Worm (Caenorhabditis elegans) whole organism, mixed stage, embryonic: ENCODE measurements around the gene srz-25.

ENCODE experiments used
- bed-3 ChIP-seq: fragments of 200-800 bp; sonication (Bioruptor generic); optimal IDR thresholded peaks from 3 replicates; lab custom pipeline; 2018; ENCODE audit warnings: mild to moderate bottlenecking, missing genetic modification characterization, moderate library complexity, missing compliant biosample characterization
- blmp-1 ChIP-seq: fragments of 150-350 bp; optimal IDR thresholded peaks from 2 replicates; lab custom pipeline; 2014; ENCODE audit warnings: missing biosample characterization, missing genetic modification characterization
- ceh-39 ChIP-seq: fragments of 150-350 bp; optimal IDR thresholded peaks from 2 replicates; lab custom pipeline; 2014; ENCODE audit warnings: missing biosample characterization, missing genetic modification characterization
- ceh-43 ChIP-seq: fragments of 200-800 bp; sonication (Bioruptor generic); optimal IDR thresholded peaks from 2 replicates; lab custom pipeline; 2018; ENCODE audit warnings: mild to moderate bottlenecking, missing genetic modification characterization, moderate library complexity, missing compliant biosample characterization
- ceh-83 ChIP-seq: fragments of 200-800 bp; sonication (Bioruptor generic); optimal IDR thresholded peaks from 2 replicates; lab custom pipeline; 2018; ENCODE audit warnings: mild to moderate bottlenecking, missing genetic modification characterization, missing compliant biosample characterization
- ces-1 ChIP-seq: fragments of 150-350 bp; optimal IDR thresholded peaks from 2 replicates; lab custom pipeline; 2014; ENCODE audit warnings: missing biosample characterization, missing genetic modification reagents, missing genetic modification characterization
- cnd-1 ChIP-seq: fragments of 200-800 bp; sonication (Bioruptor generic); optimal IDR thresholded peaks from 2 replicates; lab custom pipeline; 2018; ENCODE audit warnings: mild to moderate bottlenecking, missing genetic modification characterization, missing compliant biosample characterization
- drap-1 ChIP-seq: fragments of 200-800 bp; sonication (Bioruptor generic); optimal IDR thresholded peaks from 3 replicates; lab custom pipeline; 2018; ENCODE audit warnings: mild to moderate bottlenecking, missing genetic modification characterization, missing compliant biosample characterization
- elt-1 ChIP-seq: sonication (generic microtip); optimal IDR thresholded peaks from 2 replicates; lab custom pipeline; 2017; ENCODE audit warnings: missing genetic modification characterization, mild to moderate bottlenecking, missing compliant biosample characterization, antibody characterized with exemption, moderate library complexity, borderline replicate concordance; ENCODE audit not compliant: insufficient read depth
- elt-3 ChIP-seq: fragments of 150-350 bp; optimal IDR thresholded peaks from 2 replicates; lab custom pipeline; 2014; ENCODE audit warnings: missing biosample characterization, missing genetic modification characterization
- flh-1 ChIP-seq: fragments of 200-800 bp; sonication (Bioruptor generic); optimal IDR thresholded peaks from 2 replicates; lab custom pipeline; 2018; ENCODE audit warnings: mild to moderate bottlenecking, missing genetic modification characterization, moderate library complexity, missing compliant biosample characterization
- ham-2 ChIP-seq: fragments of 200-800 bp; sonication (Bioruptor generic); optimal IDR thresholded peaks from 2 replicates; lab custom pipeline; 2018; ENCODE audit warnings: mild to moderate bottlenecking, missing genetic modification characterization, missing compliant biosample characterization
- hlh-1 ChIP-seq: fragments of 150-350 bp; optimal IDR thresholded peaks from 2 replicates; lab custom pipeline; 2014; ENCODE audit warnings: missing biosample characterization, missing genetic modification reagents, missing genetic modification characterization
- lin-13 ChIP-seq: fragments of 150-350 bp; optimal IDR thresholded peaks from 2 replicates; lab custom pipeline; 2014; ENCODE audit warnings: missing biosample characterization, missing genetic modification characterization
- lin-32 ChIP-seq: fragments of 200-800 bp; sonication (Bioruptor generic); optimal IDR thresholded peaks from 2 replicates; lab custom pipeline; 2018; ENCODE audit warnings: mild to moderate bottlenecking, missing genetic modification characterization, missing compliant biosample characterization
- lsy-2 ChIP-seq: fragments of 150-350 bp; optimal IDR thresholded peaks from 2 replicates; lab custom pipeline; 2014; ENCODE audit warnings: missing biosample characterization, missing genetic modification characterization
- mep-1 ChIP-seq: fragments of 150-350 bp; optimal IDR thresholded peaks from 2 replicates; lab custom pipeline; 2017; ENCODE audit warnings: missing biosample characterization, missing genetic modification reagents, missing genetic modification characterization, inconsistent platforms
- mls-2 ChIP-seq: sonication (generic microtip); optimal IDR thresholded peaks from 2 replicates; lab custom pipeline; 2016; ENCODE audit warnings: mild to moderate bottlenecking, missing genetic modification characterization, moderate library complexity, missing compliant biosample characterization
- nhr-12 ChIP-seq: fragments of 150-350 bp; optimal IDR thresholded peaks from 2 replicates; lab custom pipeline; 2014; ENCODE audit warnings: missing biosample characterization, missing genetic modification characterization
- nhr-2 ChIP-seq: fragments of 150-350 bp; optimal IDR thresholded peaks from 2 replicates; lab custom pipeline; 2014; ENCODE audit warnings: missing biosample characterization, missing genetic modification characterization
- nhr-237 ChIP-seq: fragments of 150-350 bp; optimal IDR thresholded peaks from 2 replicates; lab custom pipeline; 2014; ENCODE audit warnings: missing biosample characterization, missing genetic modification characterization
- nhr-76 ChIP-seq: sonication (generic microtip); optimal IDR thresholded peaks from 2 replicates; lab custom pipeline; 2017; ENCODE audit warnings: missing biosample characterization, missing genetic modification characterization
- pha-4 ChIP-seq: fragments of 150-350 bp; optimal IDR thresholded peaks from 2 replicates; lab custom pipeline; 2018; ENCODE audit warnings: missing biosample characterization, missing genetic modification reagents, missing genetic modification characterization
- sem-2 ChIP-seq: fragments of 200-800 bp; sonication (Bioruptor generic); optimal IDR thresholded peaks from 2 replicates; lab custom pipeline; 2018; ENCODE audit warnings: mild to moderate bottlenecking, missing genetic modification characterization, missing compliant biosample characterization
- snpc-4 ChIP-seq: fragments of 150-350 bp; optimal IDR thresholded peaks from 2 replicates; lab custom pipeline; 2014; ENCODE audit warnings: missing biosample characterization, missing genetic modification characterization
- sptf-1 ChIP-seq: sonication (generic microtip); optimal IDR thresholded peaks from 2 replicates; lab custom pipeline; 2017; ENCODE audit warnings: mild to moderate bottlenecking, missing genetic modification characterization, moderate library complexity, missing compliant biosample characterization
- tbx-8 ChIP-seq: fragments of 200-800 bp; sonication (Bioruptor generic); optimal IDR thresholded peaks from 2 replicates; lab custom pipeline; 2018; ENCODE audit warnings: mild to moderate bottlenecking, missing genetic modification characterization, moderate library complexity, missing compliant biosample characterization
- unc-120 ChIP-seq: sonication (generic microtip); optimal IDR thresholded peaks from 2 replicates; lab custom pipeline; 2017; ENCODE audit warnings: missing genetic modification characterization, missing compliant biosample characterization; ENCODE audit not compliant: poor library complexity, severe bottlenecking
- unc-39 ChIP-seq: fragments of 150-350 bp; optimal IDR thresholded peaks from 2 replicates; lab custom pipeline; 2014; ENCODE audit warnings: missing biosample characterization, missing genetic modification characterization
- unc-62 ChIP-seq: fragments of 150-350 bp; optimal IDR thresholded peaks from 2 replicates; lab custom pipeline; 2014; ENCODE audit warnings: missing biosample characterization, missing genetic modification reagents, missing genetic modification characterization
- zip-8 ChIP-seq: fragments of 150-350 bp; optimal IDR thresholded peaks from 2 replicates; lab custom pipeline; 2014; ENCODE audit warnings: missing biosample characterization, missing genetic modification characterization
- ztf-11 ChIP-seq: fragments of 150-350 bp; optimal IDR thresholded peaks from 2 replicates; lab custom pipeline; 2014; ENCODE audit warnings: missing biosample characterization, missing genetic modification characterization

srz-25 gene

DNA sequence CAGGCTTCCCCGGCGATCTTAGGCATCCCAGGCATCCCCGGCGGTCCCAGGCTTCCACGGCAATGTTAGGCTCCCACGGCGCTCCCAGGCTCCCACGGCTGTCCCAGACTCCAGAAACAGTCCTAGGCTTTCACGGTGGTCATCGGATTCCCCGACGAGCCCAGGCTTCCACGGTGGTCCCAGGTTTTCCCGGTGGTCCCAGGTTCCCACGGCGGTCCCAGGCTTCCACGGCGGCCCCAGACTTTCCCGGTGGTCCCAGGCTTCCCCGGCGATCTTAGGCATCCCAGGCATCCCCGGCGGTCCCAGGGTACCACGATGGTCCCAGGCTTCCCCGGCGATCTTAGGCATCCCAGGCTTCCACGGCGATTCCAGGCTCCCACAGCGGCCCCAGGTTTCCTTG lies 8.2 kb downstream of the srz-25 start:
- TF ChIP-seq snpc-4 (tag; lab: Kevin White, UChicago), result no peak
- TF ChIP-seq tbx-8 (GFP tag; lab: Kevin White, UChicago), result no peak
- TF ChIP-seq lin-13, result no peak
- TF ChIP-seq elt-3 (tag; lab: Kevin White, UChicago), result no peak
- TF ChIP-seq elt-1 (tag; lab: Kevin White, UChicago), result no peak
- no peak for TF ChIP-seq ham-2 (GFP tag; lab: Kevin White, UChicago)
- TF ChIP-seq nhr-76, result no peak
- no peak for TF ChIP-seq sptf-1
- TF ChIP-seq ces-1, result no peak

DNA sequence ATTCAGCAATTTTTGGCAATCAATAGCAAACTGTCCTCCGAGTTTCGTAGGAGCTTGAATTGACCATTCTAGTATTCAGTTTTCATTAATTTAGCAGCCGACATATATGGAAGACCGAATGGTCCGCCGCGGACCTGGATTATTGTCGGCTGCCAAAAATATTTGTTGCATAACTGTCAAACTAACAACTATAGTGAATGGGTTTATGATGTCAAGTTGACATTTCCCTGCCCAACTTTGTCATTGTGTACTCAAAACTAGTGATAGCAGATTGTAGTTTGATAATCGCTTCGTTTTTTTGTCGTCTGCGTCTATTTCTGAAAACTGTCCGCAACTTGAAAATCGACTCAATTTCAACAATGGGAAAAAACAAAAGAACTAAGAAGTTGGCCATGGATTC lies 9.0 kb downstream of the srz-25 start, which contains the start of gene fbxa-176:
Gene fbxa-176, plus strand, starts transcription at position 314 of the 400 bp plus-strand sequence.
- TF ChIP-seq sptf-1 (no peak), lin-32 (no peak), unc-39 (tag; lab: Kevin White, UChicago) (no peak), bed-3 (GFP tag; lab: Kevin White, UChicago) (no peak), ztf-11 (tag; lab: Kevin White, UChicago) (no peak), drap-1 (GFP tag; lab: Kevin White, UChicago) (no peak), nhr-76 (no peak), ham-2 (GFP tag; lab: Kevin White, UChicago) (no peak), zip-8 (tag; lab: Kevin White, UChicago) (no peak), mls-2 (tag; lab: Kevin White, UChicago) (no peak), lin-13 (no peak), nhr-237 (tag; lab: Kevin White, UChicago) (no peak), flh-1 (GFP tag; lab: Kevin White, UChicago) (no peak), mep-1 (tag; lab: Kevin White, UChicago) (no peak), ces-1 (no peak), ceh-39 (tag; lab: Kevin White, UChicago) (no peak), nhr-12 (tag; lab: Kevin White, UChicago) (no peak)

DNA sequence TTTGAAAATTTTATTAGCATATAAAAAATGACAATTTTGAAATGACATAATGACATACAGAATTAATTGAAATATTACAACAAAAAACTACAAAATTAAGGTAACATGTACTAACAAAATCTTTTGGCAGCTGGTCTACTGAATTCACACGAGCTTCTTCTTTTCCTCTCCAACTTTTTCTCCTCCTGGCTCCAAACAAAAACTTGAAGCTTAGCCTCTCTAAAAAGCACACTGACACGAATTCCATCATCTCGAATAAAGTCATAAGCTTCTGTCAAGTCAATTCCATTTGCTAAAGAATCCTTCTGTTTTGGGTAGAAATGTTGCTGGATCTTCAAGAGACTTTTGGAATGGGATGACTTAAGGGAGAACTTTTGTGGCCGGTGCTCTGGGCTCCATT lies 11.0 kb downstream of the srz-25 start:
- TF ChIP-seq snpc-4 (tag; lab: Kevin White, UChicago) (no peak), hlh-1 (tag; lab: Kevin White, UChicago) (no peak)

DNA sequence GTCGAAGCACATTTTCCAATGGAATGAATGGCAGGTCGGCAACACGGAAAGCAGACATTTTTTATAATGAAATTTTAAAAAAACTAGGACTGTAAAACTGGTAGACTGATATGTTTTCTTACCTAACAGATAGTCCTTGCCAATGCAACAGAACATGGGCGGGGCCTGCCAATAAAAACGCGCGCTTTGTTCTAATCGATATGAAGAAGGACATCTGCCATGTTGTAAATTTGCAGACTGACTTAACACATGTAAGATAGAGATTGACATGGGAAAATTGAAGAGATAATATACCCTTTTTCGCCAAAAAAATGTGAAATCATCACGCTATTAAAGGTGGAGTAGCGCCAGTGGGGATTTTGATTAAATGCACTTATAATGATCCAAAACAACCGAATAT lies 12.4 kb downstream of the srz-25 start, which contains the start of gene C38D9.8:
Gene C38D9.8, minus strand, starts transcription at position 101 of the 400 bp plus-strand sequence.
- TF ChIP-seq ztf-11 (tag; lab: Kevin White, UChicago), result no peak
- TF ChIP-seq unc-39 (tag; lab: Kevin White, UChicago), result no peak
- TF ChIP-seq nhr-2 (tag; lab: Kevin White, UChicago), result no peak
- no peak for TF ChIP-seq mls-2 (tag; lab: Kevin White, UChicago)
- no peak for TF ChIP-seq nhr-76
- TF ChIP-seq ces-1, result no peak
- TF ChIP-seq ham-2 (GFP tag; lab: Kevin White, UChicago), result no peak
- TF ChIP-seq cnd-1 (tag; lab: Kevin White, UChicago), result no peak

DNA sequence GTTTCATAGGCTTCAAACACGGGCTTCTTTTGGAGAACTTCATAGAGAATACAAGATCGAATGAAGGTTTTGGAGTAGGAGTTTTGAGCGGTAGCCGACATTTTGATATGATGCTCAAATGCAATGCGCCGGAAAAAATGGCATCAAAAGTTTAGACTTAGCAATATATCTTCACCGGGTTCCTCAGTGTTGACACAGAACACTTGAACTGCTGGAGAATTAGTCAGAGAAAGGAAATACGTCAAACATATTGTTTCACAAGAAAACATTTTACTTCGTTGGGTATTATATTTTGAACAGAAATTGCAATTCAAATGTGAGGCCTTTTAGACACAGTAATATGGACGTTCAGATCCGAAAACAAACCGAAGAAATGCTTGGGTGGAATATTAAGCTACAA lies 18.0 kb downstream of the srz-25 start, which contains the start of gene fbxa-174:
Gene fbxa-174, minus strand, starts transcription at position 101 of the 400 bp plus-strand sequence.
- no peak for TF ChIP-seq ceh-83 (GFP tag; lab: Kevin White, UChicago)
- no peak for TF ChIP-seq nhr-12 (tag; lab: Kevin White, UChicago)
- no peak for TF ChIP-seq pha-4 (tag; lab: Kevin White, UChicago)
- TF ChIP-seq unc-120 (tag; lab: Kevin White, UChicago), result no peak
- no peak for TF ChIP-seq zip-8 (tag; lab: Kevin White, UChicago)
- no peak for TF ChIP-seq ham-2 (GFP tag; lab: Kevin White, UChicago)
- TF ChIP-seq cnd-1 (tag; lab: Kevin White, UChicago), result no peak
- no peak for TF ChIP-seq flh-1 (GFP tag; lab: Kevin White, UChicago)
- TF ChIP-seq drap-1 (GFP tag; lab: Kevin White, UChicago), result no peak
- TF ChIP-seq snpc-4 (tag; lab: Kevin White, UChicago), result no peak

DNA sequence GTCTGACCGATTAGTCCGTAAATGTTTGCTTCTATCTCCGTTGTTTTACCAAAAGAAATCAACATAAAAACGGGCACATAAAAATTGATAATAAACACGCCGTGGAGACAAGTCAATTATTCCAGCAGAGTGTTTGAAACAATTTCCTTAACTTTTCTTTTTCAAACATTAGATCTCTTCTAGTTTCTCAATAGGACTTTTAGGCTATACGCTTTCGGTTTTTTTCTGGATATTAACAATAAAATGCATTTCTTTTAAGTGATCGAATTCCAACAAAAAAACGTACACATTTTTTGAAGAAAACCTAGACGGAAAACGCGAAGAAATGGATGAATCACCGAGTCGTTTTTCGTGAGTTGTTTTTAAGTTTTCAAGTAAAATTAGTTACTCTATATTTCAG lies 18.6 kb downstream of the srz-25 start, which contains the start of gene fbxa-172:
Gene fbxa-172, plus strand, starts transcription at position 301 of the 400 bp plus-strand sequence.
- TF ChIP-seq ceh-43 (GFP tag; lab: Kevin White, UChicago) (no peak), nhr-76 (no peak), snpc-4 (tag; lab: Kevin White, UChicago) (no peak), blmp-1 (tag; lab: Kevin White, UChicago) (no peak), bed-3 (GFP tag; lab: Kevin White, UChicago) (no peak), sem-2 (GFP tag; lab: Kevin White, UChicago) (no peak), mep-1 (tag; lab: Kevin White, UChicago) (no peak), lin-13 (no peak), cnd-1 (tag; lab: Kevin White, UChicago) (no peak), unc-62 (GFP tag; lab: Kevin White, UChicago) (no peak), sptf-1 (no peak), lsy-2 (tag; lab: Kevin White, UChicago) (no peak), tbx-8 (GFP tag; lab: Kevin White, UChicago) (no peak), ceh-39 (tag; lab: Kevin White, UChicago) (no peak), ham-2 (GFP tag; lab: Kevin White, UChicago) (no peak)
